Fruit fly (Drosophila melanogaster): ENCODE measurements around the gene CG18088.

Gene CG18088

DNA sequence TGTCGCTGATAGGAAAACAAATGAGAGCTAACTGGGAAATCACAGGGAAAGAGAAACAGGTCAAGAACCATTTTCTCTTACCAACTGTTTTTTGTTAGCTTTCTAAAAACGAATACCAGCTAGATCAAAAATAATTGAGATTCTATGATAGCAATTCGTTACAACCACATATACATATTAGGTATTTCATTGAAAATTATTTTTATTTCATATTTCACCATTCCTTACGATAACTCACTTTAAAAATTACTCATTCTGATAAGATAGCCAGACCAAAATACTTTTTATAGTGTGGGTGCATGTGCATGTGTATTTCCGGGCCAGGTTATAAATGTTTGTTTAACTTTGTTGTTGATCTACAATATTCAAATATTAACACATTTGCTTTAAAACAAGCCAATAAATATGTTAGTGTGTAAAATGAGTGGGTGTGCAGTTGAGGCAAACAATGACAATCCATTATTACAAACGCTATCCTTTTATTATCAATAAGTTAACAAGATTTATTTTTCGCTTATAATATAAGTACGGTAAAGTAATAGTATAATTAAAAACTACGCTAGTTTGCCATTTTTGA, 29.4 kb upstream of the CG18088 start (continued):
- TF ChIP-seq CG8089 (GFP tag; optimal IDR thresholded peaks at IDR 0.05) (no peak), CG8924 (tag; optimal IDR thresholded peaks at IDR 0.05) (peak; percentile 5), Lhr (GFP tag; optimal IDR thresholded peaks at IDR 0.05) (no peak), CG12104 (GFP tag; optimal IDR thresholded peaks at IDR 0.05) (no peak), rib (GFP tag; IDR thresholded peaks at IDR 0.05) (no peak), CG1792 (GFP tag; optimal IDR thresholded peaks at IDR 0.05) (no peak), br (optimal IDR thresholded peaks at IDR 0.05) (no peak), CG10431 (GFP tag; optimal IDR thresholded peaks at IDR 0.05) (no peak), CG2120 (GFP tag; optimal IDR thresholded peaks at IDR 0.05) (no peak), CG13296 (GFP tag; optimal IDR thresholded peaks at IDR 0.05) (peak; percentile 54), cas (GFP tag; IDR thresholded peaks at IDR 0.05) (no peak), Abd-B (GFP tag; optimal IDR thresholded peaks at IDR 0.05) (no peak), CG31388 (GFP tag; optimal IDR thresholded peaks at IDR 0.05) (no peak), Hr51 (GFP tag; optimal IDR thresholded peaks at IDR 0.05) (no peak), unpg (GFP tag; optimal IDR thresholded peaks at IDR 0.05) (peak; percentile 41), CG9609 (GFP tag; optimal IDR thresholded peaks at IDR 0.05) (no peak), CG14014 (GFP tag; IDR thresholded peaks at IDR 0.05) (no peak; the same call in 1 of the 2 replicates), CG12236 (GFP tag; optimal IDR thresholded peaks at IDR 0.05) (no peak), nau (GFP tag; optimal IDR thresholded peaks at IDR 0.05) (peak; percentile 32), gfzf (GFP tag; optimal IDR thresholded peaks at IDR 0.05) (no peak), CG15601 (tag; optimal IDR thresholded peaks at IDR 0.05) (peak; percentile 54), H15 (GFP tag; IDR thresholded peaks at IDR 0.05) (no peak), CG1602 (GFP tag; optimal IDR thresholded peaks at IDR 0.05) (no peak), dpn (GFP tag; optimal IDR thresholded peaks at IDR 0.05) (no peak), fru (optimal IDR thresholded peaks at IDR 0.05) (no peak), cato (GFP tag; optimal IDR thresholded peaks at IDR 0.05; ENCODE audit: borderline replicate concordance) (no peak), tin (GFP tag; optimal IDR thresholded peaks at IDR 0.05) (no peak), ind (GFP tag; optimal IDR thresholded peaks at IDR 0.05) (no peak), Xrp1 (GFP tag; IDR thresholded peaks at IDR 0.05) (no peak), Taf1 (GFP tag; IDR thresholded peaks at IDR 0.05) (no peak), Asciz (GFP tag; optimal IDR thresholded peaks at IDR 0.05) (peak; percentile 67), trem (tag; optimal IDR thresholded peaks at IDR 0.05) (no peak), z (GFP tag; IDR thresholded peaks at IDR 0.05) (no peak), CG12769 (tag; optimal IDR thresholded peaks at IDR 0.05) (peak; percentile 21), Optix (GFP tag; IDR thresholded peaks at IDR 0.05) (no peak), CG2678 (tag; optimal IDR thresholded peaks at IDR 0.05) (peak; percentile 59), ssp (GFP tag; IDR thresholded peaks at IDR 0.05) (no peak), unc-4 (GFP tag; IDR thresholded peaks at IDR 0.05; ENCODE audit: partially characterized antibody) (no peak), CG32772 (GFP tag; IDR thresholded peaks at IDR 0.05) (no peak), Side (GFP tag; optimal IDR thresholded peaks at IDR 0.05) (no peak), inv (GFP tag; IDR thresholded peaks at IDR 0.05; ENCODE audit: partially characterized antibody) (no peak), Hmr (GFP tag; optimal IDR thresholded peaks at IDR 0.05) (peak; percentile 22), B-H2 (GFP tag; optimal IDR thresholded peaks at IDR 0.05) (no peak), D (optimal IDR thresholded peaks at IDR 0.05) (no peak), D (GFP tag; optimal IDR thresholded peaks at IDR 0.05) (no peak), grau (tag; optimal IDR thresholded peaks at IDR 0.05) (peak; percentile 1), Trl (optimal IDR thresholded peaks at IDR 0.05) (no peak), Trl (GFP tag; optimal IDR thresholded peaks at IDR 0.05) (no peak), onecut (GFP tag; IDR thresholded peaks at IDR 0.05) (peak; percentile 7; the same call in 1 of the 2 replicates)

Data from whole organism, embryonic.